Worm (Caenorhabditis elegans) whole organism, young adult: ENCODE results near the gene rpl-33.

ENCODE experiments used
- B0019.2 ChIP-seq: fragments of 200-800 bp; sonication (Bioruptor generic); conservative IDR thresholded peaks from 2 replicates; pipeline ENCODE4 v1.3.6; 2022; ENCODE audit warnings: missing genetic modification reagents, missing genetic modification characterization, missing compliant biosample characterization
- efl-1 ChIP-seq: fragments of 150-350 bp; optimal IDR thresholded peaks from 2 replicates; lab custom pipeline; 2014; ENCODE audit warnings: missing biosample characterization, missing genetic modification reagents, missing genetic modification characterization
- fkh-3 ChIP-seq: sonication (generic microtip); optimal IDR thresholded peaks from 2 replicates; lab custom pipeline; 2016; ENCODE audit warnings: mild to moderate bottlenecking, missing genetic modification characterization, missing compliant biosample characterization
- nhr-120 ChIP-seq: fragments of 200-800 bp; sonication (Bioruptor generic); IDR thresholded peaks from 2 replicates; pipeline ENCODE4 v1.3.6; 2022; ENCODE audit warnings: missing genetic modification characterization, missing compliant biosample characterization
- snpc-4 ChIP-seq, 5 experiments: fragments of 150-350 bp in 1 of 5; sonication (generic microtip) in 4 of 5; optimal IDR thresholded peaks; 2 replicates each; lab custom pipeline; 2014 to 2018; ENCODE audit warnings: missing genetic modification characterization in 5 of 5, missing biosample characterization in 3 of 5, antibody characterized with exemption in 2 of 5, mild to moderate bottlenecking in 2 of 5, missing compliant biosample characterization in 2 of 5, missing genotype in 2 of 5, moderate library complexity in 2 of 5, missing genetic modification reagents in 1 of 5
- ztf-6 ChIP-seq: fragments of 200-800 bp; sonication (Bioruptor generic); IDR thresholded peaks from 2 replicates; pipeline ENCODE4 v1.3.6; 2022; ENCODE audit warnings: missing genetic modification reagents, missing genetic modification characterization, missing compliant biosample characterization

- TF ChIP-seq B0019.2 = no peak
- no peak for TF ChIP-seq nhr-120 (GFP tag; lab: Robert Waterston, UW)
- no peak for TF ChIP-seq fkh-3 (tag; lab: Kevin White, UChicago)
- TF ChIP-seq ztf-6 (GFP tag; lab: Robert Waterston, UW) = no peak
- no peak for TF ChIP-seq efl-1
- TF ChIP-seq snpc-4 (GFP tag; optimal IDR thresholded peaks at IDR 0.05; lab: Kevin White, UChicago) = no peak
- no peak for TF ChIP-seq snpc-4 (tag; optimal IDR thresholded peaks at IDR 0.05; lab: Kevin White, UChicago)
Measured at ce11 chrII:7090852-7091251, 14.5 kb upstream of the rpl-33 start.
